Fruit fly (Drosophila melanogaster) whole organism, embryonic: ENCODE results near the gene Mec2.
A peak's percentile ranks its signal among the peaks of the same experiment; 100 is the strongest.

Experiments used
- Asciz ChIP-seq: fragments of 200-800 bp; sonication (Bioruptor generic); optimal IDR thresholded peaks from 2 replicates; lab custom pipeline; 2017; ENCODE audit warnings: missing biosample characterization, mild to moderate bottlenecking, missing genetic modification characterization, missing genetic modification reagents
- Awh ChIP-seq: fragments of 200-800 bp; sonication (Bioruptor generic); IDR thresholded peaks from 2 replicates; pipeline ENCODE4, ENCODE4 v1.3.6; 2022; ENCODE audit warnings: missing biosample characterization, missing genetic modification characterization
- B-H1 ChIP-seq: fragments of 200-800 bp; sonication (Bioruptor generic); IDR thresholded peaks from 3 replicates; pipeline ENCODE4 v1.3.6; 2022; ENCODE audit warnings: missing biosample characterization, missing genetic modification characterization
- CG10321 ChIP-seq: fragments of 200-800 bp; sonication (Bioruptor generic); IDR thresholded peaks from 2 replicates; pipeline ENCODE4 v1.3.6; 2022; ENCODE audit warnings: missing biosample characterization, missing genetic modification characterization
- CG10431 ChIP-seq: fragments of 200-800 bp; sonication (Bioruptor generic); optimal IDR thresholded peaks from 3 replicates; lab custom pipeline; 2018; ENCODE audit warnings: missing biosample characterization, mild to moderate bottlenecking, missing genetic modification characterization
- CG10462 ChIP-seq: fragments of 200-800 bp; sonication (Bioruptor generic); optimal IDR thresholded peaks from 2 replicates; lab custom pipeline; 2016; ENCODE audit warnings: missing biosample characterization, missing genetic modification characterization
- CG12071 ChIP-seq: fragments of 200-800 bp; sonication (Bioruptor generic); optimal IDR thresholded peaks from 3 replicates; lab custom pipeline; 2018; ENCODE audit warnings: missing biosample characterization, mild to moderate bottlenecking, missing genetic modification characterization
- CG12942 ChIP-seq: fragments of 200-800 bp; sonication (Bioruptor generic); optimal IDR thresholded peaks from 3 replicates; lab custom pipeline; 2016; ENCODE audit warnings: missing biosample characterization, missing genetic modification characterization
- CG13287 ChIP-seq: fragments of 200-800 bp; sonication (Bioruptor generic); IDR thresholded peaks from 2 replicates; pipeline ENCODE4 v1.3.6; 2022; ENCODE audit warnings: missing biosample characterization, missing genetic modification characterization; ENCODE audit not compliant: partially characterized antibody
- CG13894 ChIP-seq: fragments of 200-800 bp; sonication (Bioruptor generic); optimal IDR thresholded peaks from 3 replicates; lab custom pipeline; 2018; ENCODE audit warnings: missing biosample characterization, mild to moderate bottlenecking, missing genetic modification characterization, moderate library complexity
- CG1529 ChIP-seq: fragments of 200-800 bp; sonication (Bioruptor generic); optimal IDR thresholded peaks from 3 replicates; lab custom pipeline; 2018; ENCODE audit warnings: missing biosample characterization, missing genetic modification characterization
- CG17328 ChIP-seq: fragments of 200-800 bp; sonication (Bioruptor generic); IDR thresholded peaks from 2 replicates; pipeline ENCODE4 v1.3.6; 2022; ENCODE audit warnings: missing biosample characterization, missing genetic modification characterization
- CG17829 ChIP-seq: fragments of 200-800 bp; optimal IDR thresholded peaks from 2 replicates; lab custom pipeline; 2019; ENCODE audit warnings: missing biosample characterization, mild to moderate bottlenecking, missing genetic modification characterization, moderate library complexity
- CG30431 ChIP-seq: fragments of 200-800 bp; sonication (Bioruptor generic); optimal IDR thresholded peaks from 2 replicates; lab custom pipeline; 2017; ENCODE audit warnings: missing biosample characterization, missing genetic modification characterization
- CG3163 ChIP-seq: fragments of 200-800 bp; sonication (Bioruptor generic); optimal IDR thresholded peaks from 3 replicates; lab custom pipeline; 2016; ENCODE audit warnings: missing biosample characterization, missing genetic modification characterization
- CG32772 ChIP-seq: fragments of 200-800 bp; sonication (Bioruptor generic); IDR thresholded peaks from 2 replicates; pipeline ENCODE4 v1.3.6; 2022; ENCODE audit warnings: missing biosample characterization, missing genetic modification characterization
- CG4282 ChIP-seq: fragments of 200-800 bp; sonication (Bioruptor generic); optimal IDR thresholded peaks from 2 replicates; lab custom pipeline; 2016; ENCODE audit warnings: missing biosample characterization, missing genetic modification characterization
- CG7928 ChIP-seq: fragments of 200-800 bp; sonication (Bioruptor generic); optimal IDR thresholded peaks from 2 replicates; lab custom pipeline; 2017; ENCODE audit warnings: missing biosample characterization, mild to moderate bottlenecking, missing genetic modification characterization
- CG9817 ChIP-seq: fragments of 200-800 bp; sonication (Bioruptor generic); optimal IDR thresholded peaks from 2 replicates; lab custom pipeline; 2018; ENCODE audit warnings: missing biosample characterization, mild to moderate bottlenecking, missing genetic modification characterization, moderate library complexity
- CrebB ChIP-seq: fragments of 200-800 bp; sonication (Bioruptor generic); optimal IDR thresholded peaks from 3 replicates; lab custom pipeline; 2018; ENCODE audit warnings: missing biosample characterization, mild to moderate bottlenecking, missing genetic modification characterization
- Dref ChIP-seq: fragments of 200-800 bp; sonication (Bioruptor generic); IDR thresholded peaks from 2 replicates; pipeline ENCODE4 v1.3.6; 2022; ENCODE audit warnings: missing biosample characterization, missing genetic modification characterization
- Fer1 ChIP-seq: fragments of 200-800 bp; sonication (Bioruptor generic); optimal IDR thresholded peaks from 2 replicates; lab custom pipeline; 2017; ENCODE audit warnings: missing biosample characterization, mild to moderate bottlenecking, missing genetic modification characterization
- H2.0 ChIP-seq: fragments of 200-800 bp; sonication (Bioruptor generic); IDR thresholded peaks from 2 replicates; pipeline ENCODE4 v1.3.6; 2022; ENCODE audit warnings: missing biosample characterization, missing genetic modification characterization
- HLH4C ChIP-seq: fragments of 200-800 bp; sonication (Bioruptor generic); IDR thresholded peaks from 3 replicates; pipeline ENCODE4 v1.3.6; 2022; ENCODE audit warnings: missing biosample characterization, missing genetic modification characterization; ENCODE audit not compliant: partially characterized antibody
- HLH54F ChIP-seq: fragments of 200-800 bp; sonication (Bioruptor generic); optimal IDR thresholded peaks from 3 replicates; lab custom pipeline; 2016; ENCODE audit warnings: missing biosample characterization, missing genetic modification characterization
- Hr51 ChIP-seq, 2 experiments: fragments of 200-800 bp; sonication (Bioruptor generic); optimal IDR thresholded peaks; 2 replicates in 1 of 2; 3 replicates in 1 of 2; lab custom pipeline; 2016 to 2018; ENCODE audit warnings: missing biosample characterization in 2 of 2, missing genetic modification characterization in 2 of 2, mild to moderate bottlenecking in 1 of 2, moderate library complexity in 1 of 2
- Hsf ChIP-seq: fragments of 200-800 bp; sonication (Bioruptor generic); optimal IDR thresholded peaks from 3 replicates; lab custom pipeline; 2016; ENCODE audit warnings: missing biosample characterization, missing genetic modification characterization
- NK7.1 ChIP-seq: fragments of 200-800 bp; sonication (Bioruptor generic); optimal IDR thresholded peaks from 3 replicates; lab custom pipeline; 2016; ENCODE audit warnings: missing biosample characterization, missing genetic modification characterization
- Neu2 ChIP-seq: fragments of 200-800 bp; sonication (Bioruptor generic); optimal IDR thresholded peaks from 3 replicates; lab custom pipeline; 2016; ENCODE audit warnings: missing biosample characterization, missing genetic modification characterization, borderline replicate concordance
- PHDP ChIP-seq: fragments of 200-800 bp; sonication (Bioruptor generic); optimal IDR thresholded peaks from 3 replicates; lab custom pipeline; 2018; ENCODE audit warnings: missing biosample characterization, mild to moderate bottlenecking, missing genetic modification characterization, moderate library complexity
- Pdp1 ChIP-seq, 2 experiments: fragments of 200-800 bp; sonication (Bioruptor generic); optimal IDR thresholded peaks; 3 replicates each; lab custom pipeline; 2016; ENCODE audit warnings: missing biosample characterization in 2 of 2, missing genetic modification characterization in 2 of 2, mild to moderate bottlenecking in 1 of 2, moderate library complexity in 1 of 2
- Six4 ChIP-seq: fragments of 200-800 bp; sonication (Bioruptor generic); optimal IDR thresholded peaks from 2 replicates; lab custom pipeline; 2016; ENCODE audit warnings: missing biosample characterization, missing genetic modification characterization
- Sox100B ChIP-seq: fragments of 200-800 bp; sonication (Bioruptor generic); optimal IDR thresholded peaks from 3 replicates; lab custom pipeline; 2018; ENCODE audit warnings: missing biosample characterization, mild to moderate bottlenecking, missing genetic modification characterization
- Sry-β ChIP-seq: fragments of 200-800 bp; sonication (Bioruptor generic); optimal IDR thresholded peaks from 2 replicates; lab custom pipeline; 2018; ENCODE audit warnings: missing biosample characterization, mild to moderate bottlenecking, missing genetic modification characterization, moderate library complexity
- Xrp1 ChIP-seq: fragments of 200-800 bp; sonication (Bioruptor generic); IDR thresholded peaks from 2 replicates; pipeline ENCODE4 v1.3.6; 2022; ENCODE audit warnings: missing biosample characterization, missing genetic modification characterization
- br ChIP-seq: fragments of >200 bp; optimal IDR thresholded peaks from 2 replicates; lab custom pipeline; 2017
- cato ChIP-seq: fragments of 200-800 bp; sonication (Bioruptor generic); optimal IDR thresholded peaks from 2 replicates; lab custom pipeline; 2016; ENCODE audit warnings: missing biosample characterization, missing genetic modification characterization, borderline replicate concordance
- caup ChIP-seq: fragments of 200-800 bp; sonication (Bioruptor generic); optimal IDR thresholded peaks from 3 replicates; lab custom pipeline; 2017; ENCODE audit warnings: missing biosample characterization, mild to moderate bottlenecking, missing genetic modification characterization, moderate library complexity; ENCODE audit not compliant: severe bottlenecking
- dmrt99B ChIP-seq: fragments of 200-800 bp; sonication (Bioruptor generic); optimal IDR thresholded peaks from 2 replicates; lab custom pipeline; 2018; ENCODE audit warnings: missing biosample characterization, mild to moderate bottlenecking, missing genetic modification characterization, moderate library complexity
- fd96Cb ChIP-seq: fragments of 200-800 bp; sonication (Bioruptor generic); optimal IDR thresholded peaks from 2 replicates; lab custom pipeline; 2018; ENCODE audit warnings: missing biosample characterization, mild to moderate bottlenecking, missing genetic modification characterization, moderate library complexity
- gcm2 ChIP-seq: fragments of 200-800 bp; sonication (Bioruptor generic); optimal IDR thresholded peaks from 2 replicates; lab custom pipeline; 2016; ENCODE audit warnings: missing biosample characterization, missing genetic modification characterization
- ham ChIP-seq: fragments of 200-800 bp; sonication (Bioruptor generic); IDR thresholded peaks from 2 replicates; pipeline ENCODE4 v1.3.6; 2022; ENCODE audit warnings: missing biosample characterization, missing genetic modification characterization
- kni ChIP-seq: fragments of 200-800 bp; sonication (Bioruptor generic); optimal IDR thresholded peaks from 3 replicates; lab custom pipeline; 2017; ENCODE audit warnings: mild to moderate bottlenecking, missing biosample characterization, missing genetic modification reagents, missing genetic modification characterization
- maf-S ChIP-seq: fragments of 200-800 bp; sonication (Bioruptor generic); optimal IDR thresholded peaks from 2 replicates; lab custom pipeline; 2016; ENCODE audit warnings: missing biosample characterization, missing genetic modification characterization
- prd ChIP-seq, 3 experiments: fragments of >200 bp in 2 of 3; fragments of 200-800 bp in 1 of 3; sonication (Bioruptor generic) in 1 of 3; optimal IDR thresholded peaks in 2 of 3; IDR thresholded peaks in 1 of 3; 2 replicates in 2 of 3; 3 replicates in 1 of 3; pipeline versions ENCODE4 v1.3.6 to Lab custom; 2017 to 2022; ENCODE audit warnings: missing biosample characterization in 1 of 3, missing genetic modification characterization in 1 of 3
- slou ChIP-seq: fragments of 200-800 bp; sonication (Bioruptor generic); optimal IDR thresholded peaks from 3 replicates; lab custom pipeline; 2016; ENCODE audit warnings: missing biosample characterization, missing genetic modification characterization
- sqz ChIP-seq: fragments of 200-800 bp; sonication (Bioruptor generic); optimal IDR thresholded peaks from 3 replicates; lab custom pipeline; 2018; ENCODE audit warnings: missing biosample characterization, mild to moderate bottlenecking, missing genetic modification characterization
- toy ChIP-seq: fragments of 200-800 bp; sonication (Bioruptor generic); IDR thresholded peaks from 2 replicates; pipeline ENCODE4 v1.3.6; 2022; ENCODE audit warnings: missing biosample characterization, missing genetic modification characterization
- twi ChIP-seq: fragments of 200-800 bp; optimal IDR thresholded peaks from 2 replicates; lab custom pipeline; 2019; ENCODE audit warnings: missing biosample characterization, mild to moderate bottlenecking, missing genetic modification characterization, moderate library complexity
- usp ChIP-seq: fragments of >200 bp; optimal IDR thresholded peaks from 2 replicates; lab custom pipeline; 2017; ENCODE audit warnings: missing biosample characterization, missing genetic modification characterization
- wek ChIP-seq: fragments of 200-800 bp; sonication (Bioruptor generic); optimal IDR thresholded peaks from 3 replicates; lab custom pipeline; 2018; ENCODE audit warnings: missing biosample characterization, mild to moderate bottlenecking, missing genetic modification characterization, moderate library complexity

The Mec2 gene

dm6 chrX:19159942-19160341, 27.9 kb upstream of the Mec2 start (continued):
- TF ChIP-seq prd (optimal IDR thresholded peaks at IDR 0.05; lab: Kevin White, UChicago) (no peak), prd (GFP tag; IDR thresholded peaks at IDR 0.05; lab: Robert Waterston, UW) (no peak), Sry-β (GFP tag; lab: Kevin White, UChicago) (no peak), CG1529 (GFP tag; lab: Kevin White, UChicago) (peak; percentile 26), Neu2 (GFP tag; lab: Kevin White, UChicago) (no peak), CG7928 (no peak), slou (GFP tag; lab: Kevin White, UChicago) (no peak), Asciz (GFP tag; lab: Kevin White, UChicago) (peak; percentile 25), CG12071 (GFP tag; lab: Kevin White, UChicago) (no peak), PHDP (tag; lab: Kevin White, UChicago) (peak; percentile 22), CG30431 (GFP tag; lab: Kevin White, UChicago) (no peak), caup (GFP tag; lab: Kevin White, UChicago) (no peak), CG3163 (GFP tag; lab: Kevin White, UChicago) (no peak), Hr51 (GFP tag; optimal IDR thresholded peaks at IDR 0.05; lab: Kevin White, UChicago) (peak in 1 of 2 experiments; percentile 26), CG4282 (GFP tag; lab: Kevin White, UChicago) (no peak), CG32772 (no peak), B-H1 (GFP tag; lab: Robert Waterston, UW) (no peak), NK7.1 (GFP tag; lab: Kevin White, UChicago) (no peak), Pdp1 (GFP tag; optimal IDR thresholded peaks at IDR 0.05; lab: Kevin White, UChicago) (no peak), CG17829 (peak; percentile 1), CG9817 (no peak), twi (tag; lab: Kevin White, UChicago) (peak; percentile 22), Awh (GFP tag; lab: Robert Waterston, UW) (no peak), maf-S (no peak), H2.0 (GFP tag; lab: Robert Waterston, UW) (0 out of 2 replicates have a peak, but pooled peaks have one; percentile 24), Sox100B (GFP tag; lab: Kevin White, UChicago) (peak; percentile 19), CrebB (tag; lab: Kevin White, UChicago) (no peak), CG10321 (no peak), Dref (GFP tag; lab: Robert Waterston, UW) (no peak), cato (GFP tag; lab: Kevin White, UChicago) (no peak), CG13894 (tag; lab: Kevin White, UChicago) (no peak), fd96Cb (tag; lab: Kevin White, UChicago) (peak; percentile 6), Fer1 (GFP tag; lab: Kevin White, UChicago) (no peak), Six4 (GFP tag; lab: Kevin White, UChicago) (no peak), sqz (GFP tag; lab: Kevin White, UChicago) (no peak), dmrt99B (tag; lab: Kevin White, UChicago) (peak; percentile 49), CG10462 (GFP tag; lab: Kevin White, UChicago) (no peak), kni (no peak), Hsf (GFP tag; lab: Kevin White, UChicago) (no peak), CG17328 (GFP tag; lab: Robert Waterston, UW) (peak; percentile 21; the same call in 1 of the 2 replicates), HLH54F (GFP tag; lab: Kevin White, UChicago) (no peak), br (lab: Kevin White, UChicago) (no peak), toy (GFP tag; lab: Robert Waterston, UW) (no peak), gcm2 (GFP tag; lab: Kevin White, UChicago) (no peak), usp (GFP tag; lab: Kevin White, UChicago) (no peak), CG12942 (GFP tag; lab: Kevin White, UChicago) (no peak), wek (GFP tag; lab: Kevin White, UChicago) (no peak), HLH4C (GFP tag; lab: Robert Waterston, UW) (no peak), CG10431 (GFP tag; lab: Kevin White, UChicago) (no peak), ham (no peak), Xrp1 (peak; percentile 50; the same call in 1 of the 2 replicates), CG13287 (GFP tag; lab: Robert Waterston, UW) (no peak)
